Fruit fly (Drosophila melanogaster): ENCODE results near the gene Drsl1.

The Drsl1 gene

DNA sequence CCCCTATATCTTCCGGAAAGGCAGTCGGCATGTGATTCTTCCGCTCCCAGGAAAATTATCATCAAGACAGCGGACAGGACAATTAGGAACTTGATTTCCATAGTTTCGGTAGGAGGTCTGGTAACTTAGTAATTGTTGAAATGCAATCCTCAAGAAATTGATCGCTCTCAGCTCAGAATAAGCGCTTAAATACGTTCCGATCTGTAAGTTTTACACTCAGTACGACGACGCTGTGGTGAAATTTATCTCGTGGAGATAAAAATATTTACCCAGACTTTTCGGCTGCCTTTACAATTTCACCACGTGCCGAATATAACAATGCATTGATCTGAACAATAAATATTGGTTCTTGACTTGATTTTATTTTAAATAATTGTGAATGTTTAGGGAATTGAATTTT is at the start of gene Drsl1:
Gene Drsl1 (minus strand): TSS at position 101 of the 400 bp plus-strand sequence.
- TF ChIP-seq ttk (optimal IDR thresholded peaks at IDR 0.05) (no peak), psq (optimal IDR thresholded peaks at IDR 0.05) (no peak), h (optimal IDR thresholded peaks at IDR 0.05) (no peak), Sin3A (optimal IDR thresholded peaks at IDR 0.05) (no peak), insv (optimal IDR thresholded peaks at IDR 0.05) (no peak), Myc (optimal IDR thresholded peaks at IDR 0.05) (no peak)

dm6 chr3L:3384596-3385436 is 49.2 kb upstream of the Drsl1 start:
- no peak for TF ChIP-seq h (optimal IDR thresholded peaks at IDR 0.05)
- no peak for TF ChIP-seq insv (optimal IDR thresholded peaks at IDR 0.05)
- TF ChIP-seq ttk (optimal IDR thresholded peaks at IDR 0.05) = no peak
- no peak for TF ChIP-seq Myc (optimal IDR thresholded peaks at IDR 0.05)
- no peak for TF ChIP-seq psq (optimal IDR thresholded peaks at IDR 0.05)
- TF ChIP-seq Sin3A (optimal IDR thresholded peaks at IDR 0.05) = no peak

- TF ChIP-seq Myc (optimal IDR thresholded peaks at IDR 0.05) (no peak), psq (optimal IDR thresholded peaks at IDR 0.05) (no peak), insv (optimal IDR thresholded peaks at IDR 0.05) (no peak), h (optimal IDR thresholded peaks at IDR 0.05) (no peak), ttk (optimal IDR thresholded peaks at IDR 0.05) (no peak), Sin3A (optimal IDR thresholded peaks at IDR 0.05) (no peak)
Observed at dm6 chr3L:3383965-3384595, 48.5 kb upstream of the Drsl1 start.

DNA sequence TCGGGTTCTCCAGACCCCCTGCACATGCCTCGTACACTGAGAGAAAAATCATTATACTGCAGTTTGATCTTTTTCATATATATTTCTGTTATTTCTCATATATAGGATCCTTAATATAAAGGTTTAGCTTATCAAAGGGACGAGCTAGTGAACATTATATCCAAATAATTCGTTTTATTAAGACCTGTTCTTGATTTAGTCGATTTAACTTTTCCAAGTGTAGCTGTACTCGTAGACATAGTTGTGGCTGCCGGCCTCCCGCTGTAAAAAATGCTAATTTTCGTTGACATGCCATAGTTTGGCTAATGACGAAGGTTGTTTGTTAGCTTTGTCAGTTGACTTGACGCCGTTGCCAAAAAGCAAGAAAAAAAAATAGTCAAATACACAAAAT is 46.9 kb upstream of the Drsl1 start:
- TF ChIP-seq Sin3A (optimal IDR thresholded peaks at IDR 0.05) = no peak

dm6 chr3L:3381869-3382488 is 46.4 kb upstream of the Drsl1 start:
- no peak for TF ChIP-seq h (optimal IDR thresholded peaks at IDR 0.05)
- no peak for TF ChIP-seq insv (optimal IDR thresholded peaks at IDR 0.05)
- no peak for TF ChIP-seq Myc (optimal IDR thresholded peaks at IDR 0.05)
- no peak for TF ChIP-seq Sin3A (optimal IDR thresholded peaks at IDR 0.05)
- TF ChIP-seq ttk (optimal IDR thresholded peaks at IDR 0.05) = no peak
- TF ChIP-seq psq (optimal IDR thresholded peaks at IDR 0.05) = no peak

- no peak for TF ChIP-seq h (optimal IDR thresholded peaks at IDR 0.05)
- no peak for TF ChIP-seq insv (optimal IDR thresholded peaks at IDR 0.05)
- TF ChIP-seq Sin3A (optimal IDR thresholded peaks at IDR 0.05) = no peak
- no peak for TF ChIP-seq ttk (optimal IDR thresholded peaks at IDR 0.05)
- TF ChIP-seq Myc (optimal IDR thresholded peaks at IDR 0.05) = no peak
- TF ChIP-seq psq (optimal IDR thresholded peaks at IDR 0.05) = no peak
Observed at dm6 chr3L:3380225-3381043, 44.8 kb upstream of the Drsl1 start.

- TF ChIP-seq psq (optimal IDR thresholded peaks at IDR 0.05) (no peak), Myc (optimal IDR thresholded peaks at IDR 0.05) (no peak), ttk (optimal IDR thresholded peaks at IDR 0.05) (no peak)
Observed at dm6 chr3L:3377965-3378292, 42.3 kb upstream of the Drsl1 start, which contains the start of gene Ids. Ids (plus strand) TSS chr3L:3378268.

- TF ChIP-seq h (optimal IDR thresholded peaks at IDR 0.05) (no peak), ttk (optimal IDR thresholded peaks at IDR 0.05) (no peak), insv (optimal IDR thresholded peaks at IDR 0.05) (no peak), Myc (optimal IDR thresholded peaks at IDR 0.05) (no peak), psq (optimal IDR thresholded peaks at IDR 0.05) (no peak), Sin3A (optimal IDR thresholded peaks at IDR 0.05) (no peak)
Observed at dm6 chr3L:3377247-3377964, 41.8 kb upstream of the Drsl1 start.

dm6 chr3L:3376551-3376950 is 41.0 kb upstream of the Drsl1 start, which contains the start of gene CG12012:
CG12012 (plus strand) TSS chr3L:3376757.
- TF ChIP-seq Myc (optimal IDR thresholded peaks at IDR 0.05) (no peak), h (optimal IDR thresholded peaks at IDR 0.05) (no peak), Sin3A (optimal IDR thresholded peaks at IDR 0.05) (no peak), psq (optimal IDR thresholded peaks at IDR 0.05) (no peak), ttk (optimal IDR thresholded peaks at IDR 0.05) (no peak), insv (optimal IDR thresholded peaks at IDR 0.05) (no peak)

DNA sequence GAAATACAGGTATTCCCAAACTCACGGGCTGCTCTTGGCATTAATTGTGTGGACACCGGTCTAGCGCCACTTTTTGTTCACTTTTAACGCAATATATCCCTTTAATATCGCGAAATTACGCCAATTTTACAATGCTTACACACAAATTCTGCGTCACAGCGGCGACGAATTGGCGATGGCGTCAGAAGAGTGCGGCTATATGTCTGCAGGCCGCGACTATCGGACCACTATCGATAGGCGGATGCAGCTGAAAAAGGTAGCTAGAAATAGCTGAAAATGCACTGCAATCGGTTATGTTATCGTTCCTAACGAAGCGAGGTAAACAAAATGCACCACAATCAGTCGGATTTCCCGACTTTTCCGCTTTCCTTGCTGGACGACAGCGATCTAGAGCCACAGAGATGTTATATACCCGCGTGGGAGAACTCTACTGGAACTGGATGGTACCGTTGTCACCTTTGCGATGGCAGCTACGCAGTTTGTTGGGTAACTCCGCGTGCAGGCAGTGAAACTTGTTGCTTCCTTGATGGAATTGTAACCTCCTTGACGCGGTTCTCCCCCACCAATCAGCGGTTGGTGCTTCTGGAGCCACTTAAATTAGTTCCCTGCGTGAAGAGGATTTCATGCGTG is 38.5 kb upstream of the Drsl1 start, which contains the start of the genes Ythdc1 and CG12010:
Gene Ythdc1 (minus strand): TSS at position 177 of the 630 bp plus-strand sequence.
Gene CG12010 (plus strand): TSS at position 289 of the 630 bp plus-strand sequence.
- TF ChIP-seq h (optimal IDR thresholded peaks at IDR 0.05) (peak; percentile 70), Myc (optimal IDR thresholded peaks at IDR 0.05) (no peak), ttk (optimal IDR thresholded peaks at IDR 0.05) (no peak), insv (optimal IDR thresholded peaks at IDR 0.05) (peak; percentile 75), psq (optimal IDR thresholded peaks at IDR 0.05) (no peak), Sin3A (optimal IDR thresholded peaks at IDR 0.05) (no peak)

DNA sequence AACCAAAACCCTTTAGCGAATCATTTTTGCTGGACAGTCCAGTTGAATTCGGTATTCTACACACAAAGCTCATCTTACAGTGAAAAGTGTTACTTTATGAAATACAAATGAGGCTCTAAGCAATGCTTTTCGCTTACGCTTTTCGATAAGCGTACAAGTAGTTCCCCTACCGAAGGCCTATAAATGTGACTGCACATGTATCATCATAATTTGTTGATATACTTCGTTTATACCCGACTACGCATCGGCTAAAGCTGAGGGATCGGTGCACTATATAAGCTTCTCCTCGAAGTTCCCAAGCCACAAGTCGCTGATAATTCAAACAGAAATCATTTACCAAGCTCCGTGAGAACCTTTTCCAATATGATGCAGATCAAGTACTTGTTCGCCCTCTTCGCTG is 33.7 kb upstream of the Drsl1 start, which contains the start of gene Drs:
Gene Drs (plus strand): TSS at position 301 of the 400 bp plus-strand sequence.
- no peak for TF ChIP-seq Myc (optimal IDR thresholded peaks at IDR 0.05)
